Fruit fly (Drosophila melanogaster) whole organism, embryonic: ENCODE results near the gene holn1.

ENCODE experiments used
- Abd-B ChIP-seq: fragments of 200-800 bp; sonication (Bioruptor generic); optimal IDR thresholded peaks from 2 replicates; lab custom pipeline; 2018; ENCODE audit warnings: missing biosample characterization, mild to moderate bottlenecking, missing genetic modification characterization, moderate library complexity
- Asciz ChIP-seq: fragments of 200-800 bp; sonication (Bioruptor generic); optimal IDR thresholded peaks from 2 replicates; lab custom pipeline; 2017; ENCODE audit warnings: missing biosample characterization, mild to moderate bottlenecking, missing genetic modification characterization, missing genetic modification reagents
- Atf3 ChIP-seq: fragments of 200-800 bp; sonication (Bioruptor generic); optimal IDR thresholded peaks from 3 replicates; lab custom pipeline; 2016; ENCODE audit warnings: missing biosample characterization, missing genetic modification characterization
- Atf6 ChIP-seq: fragments of 200-800 bp; sonication (Bioruptor generic); IDR thresholded peaks from 2 replicates; pipeline ENCODE4 v1.3.6; 2022; ENCODE audit warnings: missing biosample characterization, missing genetic modification characterization
- CG10147 ChIP-seq: fragments of 200-800 bp; sonication (Bioruptor generic); optimal IDR thresholded peaks from 2 replicates; lab custom pipeline; 2019; ENCODE audit warnings: missing biosample characterization, mild to moderate bottlenecking, missing genetic modification characterization, moderate library complexity
- CG11247 ChIP-seq: fragments of 200-800 bp; sonication (Bioruptor generic); IDR thresholded peaks from 2 replicates; pipeline ENCODE4 v1.3.6; 2022; ENCODE audit warnings: missing biosample characterization, missing genetic modification characterization
- CG11456 ChIP-seq: fragments of 200-800 bp; sonication (Bioruptor generic); IDR thresholded peaks from 3 replicates; pipeline ENCODE4 v1.3.6; 2022; ENCODE audit warnings: missing biosample characterization, missing genetic modification characterization
- CG11504 ChIP-seq: fragments of 200-800 bp; sonication (Bioruptor generic); optimal IDR thresholded peaks from 3 replicates; lab custom pipeline; 2019; ENCODE audit warnings: missing biosample characterization, mild to moderate bottlenecking, missing genetic modification characterization, moderate library complexity
- CG1233 ChIP-seq: fragments of 200-800 bp; sonication (Bioruptor generic); optimal IDR thresholded peaks from 4 replicates; lab custom pipeline; 2018; ENCODE audit warnings: missing biosample characterization, mild to moderate bottlenecking, missing genetic modification characterization
- CG13123 ChIP-seq: fragments of 200-800 bp; sonication (Bioruptor generic); optimal IDR thresholded peaks from 2 replicates; lab custom pipeline; 2016; ENCODE audit warnings: missing biosample characterization, missing genetic modification characterization
- CG14710 ChIP-seq: fragments of 200-800 bp; sonication (Bioruptor generic); optimal IDR thresholded peaks from 3 replicates; lab custom pipeline; 2019; ENCODE audit warnings: missing biosample characterization, mild to moderate bottlenecking, missing genetic modification characterization, moderate library complexity
- CG1647 ChIP-seq: fragments of 200-800 bp; sonication (Bioruptor generic); optimal IDR thresholded peaks from 3 replicates; lab custom pipeline; 2016; ENCODE audit warnings: missing biosample characterization, missing genetic modification characterization
- CG17385 ChIP-seq: fragments of 200-800 bp; sonication (Bioruptor generic); optimal IDR thresholded peaks from 3 replicates; lab custom pipeline; 2018; ENCODE audit warnings: missing biosample characterization, mild to moderate bottlenecking, missing genetic modification characterization
- CG18619 ChIP-seq: fragments of 200-800 bp; sonication (Bioruptor generic); optimal IDR thresholded peaks from 3 replicates; lab custom pipeline; 2017; ENCODE audit warnings: missing biosample characterization, mild to moderate bottlenecking, missing genetic modification characterization
- CG31441 ChIP-seq: fragments of 200-800 bp; sonication (Bioruptor generic); IDR thresholded peaks from 2 replicates; pipeline ENCODE4 v1.3.6; 2022; ENCODE audit warnings: missing biosample characterization, missing genetic modification characterization
- CG6854 ChIP-seq: fragments of 200-800 bp; sonication (Bioruptor generic); optimal IDR thresholded peaks from 3 replicates; lab custom pipeline; 2017; ENCODE audit warnings: missing biosample characterization, mild to moderate bottlenecking, missing genetic modification characterization
- CG9797 ChIP-seq: fragments of 200-800 bp; sonication (Bioruptor generic); optimal IDR thresholded peaks from 3 replicates; lab custom pipeline; 2018; ENCODE audit warnings: missing biosample characterization, mild to moderate bottlenecking, missing genetic modification characterization
- Chrac-16 ChIP-seq: fragments of 200-800 bp; sonication (Bioruptor generic); optimal IDR thresholded peaks from 3 replicates; lab custom pipeline; 2016; ENCODE audit warnings: missing biosample characterization, missing genetic modification characterization
- Dll ChIP-seq: fragments of 200-800 bp; sonication (Bioruptor generic); IDR thresholded peaks from 4 replicates; pipeline ENCODE4 v1.3.6; 2022; ENCODE audit warnings: missing biosample characterization, missing genetic modification characterization; ENCODE audit not compliant: partially characterized antibody
- ERR ChIP-seq: fragments of 200-800 bp; sonication (Bioruptor generic); optimal IDR thresholded peaks from 2 replicates; lab custom pipeline; 2016; ENCODE audit warnings: missing biosample characterization, missing genetic modification characterization
- Eip74EF ChIP-seq, 2 experiments: fragments of 200-800 bp in 1 of 2; fragments of >200 bp in 1 of 2; sonication (Bioruptor generic) in 1 of 2; optimal IDR thresholded peaks; 2 replicates each; lab custom pipeline; 2017 to 2019; ENCODE audit warnings: missing biosample characterization in 2 of 2, missing genetic modification characterization in 2 of 2, mild to moderate bottlenecking in 1 of 2, moderate library complexity in 1 of 2
- Fer2 ChIP-seq: fragments of 200-800 bp; sonication (Bioruptor generic); optimal IDR thresholded peaks from 2 replicates; lab custom pipeline; 2018; ENCODE audit warnings: missing biosample characterization, mild to moderate bottlenecking, missing genetic modification characterization, moderate library complexity
- HLH4C ChIP-seq: fragments of 200-800 bp; sonication (Bioruptor generic); IDR thresholded peaks from 3 replicates; pipeline ENCODE4 v1.3.6; 2022; ENCODE audit warnings: missing biosample characterization, missing genetic modification characterization; ENCODE audit not compliant: partially characterized antibody
- Hand ChIP-seq: fragments of 200-800 bp; sonication (Bioruptor generic); optimal IDR thresholded peaks from 2 replicates; lab custom pipeline; 2017; ENCODE audit warnings: mild to moderate bottlenecking, missing biosample characterization, missing genetic modification reagents, missing genetic modification characterization
- Meics ChIP-seq: fragments of 200-800 bp; sonication (Bioruptor generic); optimal IDR thresholded peaks from 2 replicates; lab custom pipeline; 2017; ENCODE audit warnings: missing biosample characterization, mild to moderate bottlenecking, missing genetic modification characterization
- Nf-YB ChIP-seq: fragments of 200-800 bp; sonication (Bioruptor generic); optimal IDR thresholded peaks from 3 replicates; lab custom pipeline; 2019; ENCODE audit warnings: missing biosample characterization, mild to moderate bottlenecking, missing genetic modification characterization, moderate library complexity
- Taf1 ChIP-seq: fragments of 200-800 bp; sonication (Bioruptor generic); IDR thresholded peaks from 2 replicates; pipeline ENCODE4 v1.3.6; 2022; ENCODE audit warnings: missing biosample characterization, missing genetic modification characterization
- Tbp ChIP-seq: fragments of >200 bp; optimal IDR thresholded peaks from 2 replicates; lab custom pipeline; 2018; ENCODE audit warnings: missing biosample characterization, missing genetic modification characterization
- amos ChIP-seq: fragments of 200-800 bp; sonication (Bioruptor generic); IDR thresholded peaks from 2 replicates; pipeline ENCODE4 v1.3.6; 2022; ENCODE audit warnings: missing biosample characterization, missing genetic modification characterization; ENCODE audit not compliant: partially characterized antibody
- bab2 ChIP-seq: fragments of 200-800 bp; sonication (Bioruptor generic); optimal IDR thresholded peaks from 2 replicates; lab custom pipeline; 2016; ENCODE audit warnings: missing biosample characterization, missing genetic modification characterization
- chn ChIP-seq: fragments of 200-800 bp; sonication (Bioruptor generic); optimal IDR thresholded peaks from 2 replicates; lab custom pipeline; 2016; ENCODE audit warnings: missing biosample characterization, missing genetic modification characterization
- dati ChIP-seq: fragments of 200-800 bp; sonication (Bioruptor generic); IDR thresholded peaks from 2 replicates; pipeline ENCODE4 v1.3.6; 2022; ENCODE audit warnings: missing biosample characterization, missing genetic modification characterization
- dm ChIP-seq: fragments of 200-800 bp; sonication (Bioruptor generic); optimal IDR thresholded peaks from 3 replicates; lab custom pipeline; 2016; ENCODE audit warnings: missing biosample characterization, missing genetic modification characterization
- exex ChIP-seq: fragments of 200-800 bp; sonication (Bioruptor generic); optimal IDR thresholded peaks from 4 replicates; lab custom pipeline; 2018; ENCODE audit warnings: missing biosample characterization, mild to moderate bottlenecking, missing genetic modification characterization, moderate library complexity
- gro ChIP-seq: fragments of 200-800 bp; sonication (Bioruptor generic); optimal IDR thresholded peaks from 2 replicates; lab custom pipeline; 2016; ENCODE audit warnings: missing biosample characterization, missing genetic modification characterization
- gsb ChIP-seq: fragments of 200-800 bp; sonication (Bioruptor generic); IDR thresholded peaks from 2 replicates; pipeline ENCODE4 v1.3.6; 2022; ENCODE audit warnings: missing biosample characterization, missing genetic modification characterization
- ken ChIP-seq: fragments of 200-800 bp; sonication (Bioruptor generic); IDR thresholded peaks from 3 replicates; pipeline ENCODE4 v1.3.6; 2022; ENCODE audit warnings: missing biosample characterization, missing genetic modification characterization
- lbe ChIP-seq: fragments of 200-800 bp; sonication (Bioruptor generic); optimal IDR thresholded peaks from 2 replicates; lab custom pipeline; 2016; ENCODE audit warnings: missing biosample characterization, mild to moderate bottlenecking, missing genetic modification characterization
- maf-S ChIP-seq: fragments of 200-800 bp; sonication (Bioruptor generic); optimal IDR thresholded peaks from 2 replicates; lab custom pipeline; 2016; ENCODE audit warnings: missing biosample characterization, missing genetic modification characterization
- mam ChIP-seq: fragments of 200-800 bp; sonication (Bioruptor generic); optimal IDR thresholded peaks from 3 replicates; lab custom pipeline; 2016; ENCODE audit warnings: missing biosample characterization, missing genetic modification characterization
- mirr ChIP-seq: fragments of 200-800 bp; sonication (Bioruptor generic); optimal IDR thresholded peaks from 3 replicates; lab custom pipeline; 2018; ENCODE audit warnings: missing biosample characterization, mild to moderate bottlenecking, missing genetic modification characterization
- prd ChIP-seq, 3 experiments: fragments of >200 bp in 2 of 3; fragments of 200-800 bp in 1 of 3; sonication (Bioruptor generic) in 1 of 3; optimal IDR thresholded peaks in 2 of 3; IDR thresholded peaks in 1 of 3; 2 replicates in 2 of 3; 3 replicates in 1 of 3; pipeline versions ENCODE4 v1.3.6 to Lab custom; 2017 to 2022; ENCODE audit warnings: missing biosample characterization in 1 of 3, missing genetic modification characterization in 1 of 3
- pzg ChIP-seq: fragments of 200-800 bp; sonication (Bioruptor generic); optimal IDR thresholded peaks from 3 replicates; lab custom pipeline; 2018; ENCODE audit warnings: missing biosample characterization, mild to moderate bottlenecking, missing genetic modification characterization, moderate library complexity
- run ChIP-seq: fragments of 200-800 bp; sonication (Bioruptor generic); optimal IDR thresholded peaks from 3 replicates; lab custom pipeline; 2018; ENCODE audit warnings: missing biosample characterization, mild to moderate bottlenecking, missing genetic modification characterization
- sd ChIP-seq: fragments of 200-800 bp; sonication (Bioruptor generic); optimal IDR thresholded peaks from 3 replicates; lab custom pipeline; 2018; ENCODE audit warnings: missing biosample characterization, mild to moderate bottlenecking, missing genetic modification characterization, moderate library complexity
- slou ChIP-seq: fragments of 200-800 bp; sonication (Bioruptor generic); optimal IDR thresholded peaks from 3 replicates; lab custom pipeline; 2016; ENCODE audit warnings: missing biosample characterization, missing genetic modification characterization
- tio ChIP-seq: fragments of 200-800 bp; sonication (Bioruptor generic); optimal IDR thresholded peaks from 2 replicates; lab custom pipeline; 2017; ENCODE audit warnings: missing biosample characterization, missing genetic modification characterization, inconsistent platforms
- vfl ChIP-seq: fragments of 200-800 bp; sonication (Bioruptor generic); optimal IDR thresholded peaks from 2 replicates; lab custom pipeline; 2016; ENCODE audit warnings: missing biosample characterization, missing genetic modification characterization

holn1 gene

dm6 chr2L:10430802-10431476, 4.9 kb upstream of the holn1 start, which contains the start of the genes Bug22 and TfIIB (continued):
- TF ChIP-seq Nf-YB (GFP tag; lab: Kevin White, UChicago) (peak; percentile 51), ERR (GFP tag; lab: Kevin White, UChicago) (peak; percentile 35), Chrac-16 (GFP tag; lab: Kevin White, UChicago) (peak; percentile 72), Eip74EF (GFP tag; optimal IDR thresholded peaks at IDR 0.05; lab: Kevin White, UChicago) (peak in 1 of 2 experiments; percentile 56), HLH4C (GFP tag; lab: Robert Waterston, UW) (0 out of 3 replicates have a peak, but pooled peaks have one; percentile 33), chn (peak; percentile 81), prd (optimal IDR thresholded peaks at IDR 0.05; lab: Kevin White, UChicago) (no peak), prd (GFP tag; IDR thresholded peaks at IDR 0.05; lab: Robert Waterston, UW) (peak; percentile 68; the same call in 2 of the 3 replicates), CG31441 (GFP tag; lab: Robert Waterston, UW) (peak; percentile 79), Taf1 (GFP tag; lab: Robert Waterston, UW) (peak; percentile 50; the same call in 1 of the 2 replicates), bab2 (GFP tag; lab: Kevin White, UChicago) (peak; percentile 66), CG9797 (peak; percentile 32), Asciz (GFP tag; lab: Kevin White, UChicago) (peak; percentile 37), Abd-B (GFP tag; lab: Kevin White, UChicago) (peak; percentile 50), exex (tag; lab: Kevin White, UChicago) (peak; percentile 13), CG10147 (peak; percentile 58), Hand (GFP tag; lab: Kevin White, UChicago) (no peak), tio (GFP tag; lab: Kevin White, UChicago) (no peak), amos (GFP tag; lab: Robert Waterston, UW) (no peak), mam (GFP tag; lab: Kevin White, UChicago) (peak; percentile 77), CG11456 (GFP tag; lab: Robert Waterston, UW) (peak; percentile 90), run (tag; lab: Kevin White, UChicago) (no peak), CG6854 (no peak), CG11247 (GFP tag; lab: Robert Waterston, UW) (peak; percentile 58; the same call in 1 of the 2 replicates), Atf3 (peak; percentile 47), vfl (GFP tag; lab: Kevin White, UChicago) (peak; percentile 68), mirr (GFP tag; lab: Kevin White, UChicago) (peak; percentile 45), dati (GFP tag; lab: Robert Waterston, UW) (no peak), gsb (GFP tag; lab: Robert Waterston, UW) (0 out of 2 replicates have a peak, but pooled peaks have one; percentile 30), Fer2 (peak; percentile 28), CG1233 (GFP tag; lab: Kevin White, UChicago) (peak; percentile 66), slou (GFP tag; lab: Kevin White, UChicago) (peak; percentile 62), dm (GFP tag; lab: Kevin White, UChicago) (peak; percentile 74), maf-S (peak; percentile 62), Meics (GFP tag; lab: Kevin White, UChicago) (peak; percentile 74), sd (tag; lab: Kevin White, UChicago) (no peak), CG18619 (peak; percentile 35), CG13123 (GFP tag; lab: Kevin White, UChicago) (peak; percentile 65), CG17385 (GFP tag; lab: Kevin White, UChicago) (peak; percentile 66), Atf6 (GFP tag; lab: Robert Waterston, UW) (peak; percentile 61), Dll (GFP tag; lab: Robert Waterston, UW) (peak; percentile 55; the same call in 2 of the 4 replicates), Tbp (GFP tag; lab: Kevin White, UChicago) (no peak), pzg (peak; percentile 53), lbe (GFP tag; lab: Kevin White, UChicago) (peak; percentile 31), CG14710 (peak; percentile 79), CG1647 (GFP tag; lab: Kevin White, UChicago) (peak; percentile 47), ken (GFP tag; lab: Robert Waterston, UW) (peak; percentile 70; the same call in 2 of the 3 replicates), CG11504 (no peak), gro (GFP tag; lab: Kevin White, UChicago) (peak; percentile 19)
